Worm (Caenorhabditis elegans) whole organism, L4 larva: ENCODE measurements around the gene Y73C8C.3.

Experiments
- nhr-11 ChIP-seq: fragments of 150-350 bp; optimal IDR thresholded peaks from 2 replicates; lab custom pipeline; 2014; ENCODE audit warnings: missing biosample characterization, missing genetic modification characterization
- ztf-11 ChIP-seq: fragments of 150-350 bp; optimal IDR thresholded peaks from 2 replicates; lab custom pipeline; 2014; ENCODE audit warnings: missing biosample characterization, missing genetic modification characterization

ce11 chrV:3145241-3145640, 30.2 kb downstream of the Y73C8C.3 start:
- TF ChIP-seq nhr-11 (tag; lab: Kevin White, UChicago) (no peak), ztf-11 (tag; lab: Kevin White, UChicago) (no peak)
